Worm (Caenorhabditis elegans) whole organism, midembryonic: ENCODE data around the gene atg-4.2.

Experiments used
- T22C8.4 ChIP-seq: fragments of 200-800 bp; sonication (Bioruptor generic); IDR thresholded peaks from 2 replicates; pipeline ENCODE4 v1.3.6; 2022; ENCODE audit warnings: missing genetic modification characterization, missing compliant biosample characterization
- cog-1 ChIP-seq: sonication (generic microtip); optimal IDR thresholded peaks from 2 replicates; lab custom pipeline; 2016; ENCODE audit warnings: missing genetic modification characterization, missing compliant biosample characterization
- flt-1 ChIP-seq: fragments of 200-800 bp; sonication (Bioruptor generic); IDR thresholded peaks from 2 replicates; pipeline ENCODE4 v1.3.6; 2022; ENCODE audit warnings: missing genetic modification characterization, missing compliant biosample characterization
- med-1 ChIP-seq: sonication (generic microtip); optimal IDR thresholded peaks from 2 replicates; lab custom pipeline; 2017; ENCODE audit warnings: missing genetic modification characterization, mild to moderate bottlenecking, missing compliant biosample characterization, antibody characterized with exemption, missing genetic modification reagents; ENCODE audit not compliant: insufficient read depth
- tab-1 ChIP-seq: fragments of 200-800 bp; sonication (Bioruptor generic); IDR thresholded peaks from 2 replicates; pipeline ENCODE4 v1.3.6; 2022; ENCODE audit warnings: missing genetic modification characterization, missing compliant biosample characterization
- ztf-23 ChIP-seq: fragments of 200-800 bp; sonication (Bioruptor generic); IDR thresholded peaks from 2 replicates; pipeline ENCODE4 v1.3.6; 2022; ENCODE audit warnings: missing genetic modification reagents, missing genetic modification characterization, missing compliant biosample characterization

DNA sequence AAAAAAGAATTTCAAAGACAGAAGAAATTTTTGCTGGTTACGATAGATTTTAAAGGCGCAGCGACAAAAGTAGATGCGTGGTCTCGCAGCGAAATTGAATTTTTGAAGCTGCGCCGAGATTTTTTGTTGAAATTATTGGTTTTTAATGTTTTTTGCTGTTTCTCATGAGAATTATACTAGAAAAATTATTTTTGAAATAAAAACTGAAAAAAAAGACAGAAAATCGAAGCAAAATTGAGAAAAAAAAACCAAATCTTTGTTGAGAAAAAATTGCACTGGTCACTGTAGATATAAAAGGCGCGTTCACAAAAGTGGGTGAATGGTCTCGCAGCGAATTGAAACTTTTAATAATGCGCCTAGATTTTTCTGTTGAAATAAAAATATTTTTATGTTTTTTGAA is 27.8 kb downstream of the atg-4.2 start:
- TF ChIP-seq flt-1 (GFP tag; lab: Robert Waterston, UW) (no peak), ztf-23 (GFP tag; lab: Robert Waterston, UW) (no peak), T22C8.4 (GFP tag; lab: Robert Waterston, UW) (no peak), tab-1 (GFP tag; lab: Robert Waterston, UW) (no peak), cog-1 (no peak), med-1 (GFP tag; lab: Kevin White, UChicago) (no peak)
